Fruit fly (Drosophila melanogaster) whole organism, embryonic: Measurements from ENCODE around the gene Pde9.

Experiments
- Atf6 ChIP-seq: fragments of 200-800 bp; sonication (Bioruptor generic); IDR thresholded peaks from 2 replicates; pipeline ENCODE4 v1.3.6; 2022; ENCODE audit warnings: missing biosample characterization, missing genetic modification characterization
- CG10959 ChIP-seq: fragments of 200-800 bp; sonication (Bioruptor generic); IDR thresholded peaks from 2 replicates; pipeline ENCODE4 v1.3.6; 2022; ENCODE audit warnings: missing biosample characterization, missing genetic modification characterization
- CG11560 ChIP-seq: fragments of 200-800 bp; sonication (Bioruptor generic); IDR thresholded peaks from 3 replicates; pipeline ENCODE4 v1.3.6; 2022; ENCODE audit warnings: missing biosample characterization, missing genetic modification characterization
- CG12659 ChIP-seq: fragments of 200-800 bp; sonication (Bioruptor generic); optimal IDR thresholded peaks from 3 replicates; lab custom pipeline; 2017; ENCODE audit warnings: mild to moderate bottlenecking, missing biosample characterization, missing genetic modification reagents, missing genetic modification characterization
- CG13296 ChIP-seq: fragments of 200-800 bp; sonication (Bioruptor generic); optimal IDR thresholded peaks from 3 replicates; lab custom pipeline; 2018; ENCODE audit warnings: missing biosample characterization, mild to moderate bottlenecking, missing genetic modification characterization
- CG14441 ChIP-seq: fragments of 200-800 bp; sonication (Bioruptor generic); IDR thresholded peaks from 2 replicates; pipeline ENCODE4 v1.3.6; 2022; ENCODE audit warnings: missing biosample characterization, missing genetic modification characterization
- CG2678 ChIP-seq: fragments of 200-800 bp; sonication (Bioruptor generic); optimal IDR thresholded peaks from 3 replicates; lab custom pipeline; 2019; ENCODE audit warnings: missing biosample characterization, mild to moderate bottlenecking, missing genetic modification characterization, moderate library complexity
- CG33557 ChIP-seq: fragments of 200-800 bp; sonication (Bioruptor generic); optimal IDR thresholded peaks from 2 replicates; lab custom pipeline; 2019; ENCODE audit warnings: missing biosample characterization, mild to moderate bottlenecking, missing genetic modification characterization, moderate library complexity
- CG4617 ChIP-seq: fragments of 200-800 bp; sonication (Bioruptor generic); optimal IDR thresholded peaks from 3 replicates; lab custom pipeline; 2016; ENCODE audit warnings: missing biosample characterization, missing genetic modification characterization, borderline replicate concordance
- CG4707 ChIP-seq: fragments of 200-800 bp; sonication (Bioruptor generic); optimal IDR thresholded peaks from 2 replicates; lab custom pipeline; 2018; ENCODE audit warnings: missing biosample characterization, mild to moderate bottlenecking, missing genetic modification characterization, moderate library complexity
- CG4730 ChIP-seq: fragments of 200-800 bp; sonication (Bioruptor generic); IDR thresholded peaks from 2 replicates; pipeline ENCODE4 v1.3.6; 2022; ENCODE audit warnings: missing biosample characterization, missing genetic modification characterization
- CG6254 ChIP-seq: fragments of 200-800 bp; sonication (Bioruptor generic); optimal IDR thresholded peaks from 3 replicates; lab custom pipeline; 2017; ENCODE audit warnings: mild to moderate bottlenecking, missing biosample characterization, missing genetic modification reagents, missing genetic modification characterization
- CG8924 ChIP-seq: fragments of 200-800 bp; optimal IDR thresholded peaks from 3 replicates; lab custom pipeline; 2019; ENCODE audit warnings: missing biosample characterization, mild to moderate bottlenecking, missing genetic modification characterization, moderate library complexity
- CG9932 ChIP-seq: fragments of 200-800 bp; sonication (Bioruptor generic); IDR thresholded peaks from 2 replicates; pipeline ENCODE4 v1.3.6; 2022; ENCODE audit warnings: missing biosample characterization, missing genetic modification characterization
- Dek ChIP-seq: fragments of 200-800 bp; sonication (Bioruptor generic); optimal IDR thresholded peaks from 3 replicates; lab custom pipeline; 2019; ENCODE audit warnings: missing biosample characterization, mild to moderate bottlenecking, missing genetic modification characterization, moderate library complexity
- Dll ChIP-seq: fragments of 200-800 bp; sonication (Bioruptor generic); IDR thresholded peaks from 4 replicates; pipeline ENCODE4 v1.3.6; 2022; ENCODE audit warnings: missing biosample characterization, missing genetic modification characterization; ENCODE audit not compliant: partially characterized antibody
- Dref ChIP-seq: fragments of 200-800 bp; sonication (Bioruptor generic); IDR thresholded peaks from 2 replicates; pipeline ENCODE4 v1.3.6; 2022; ENCODE audit warnings: missing biosample characterization, missing genetic modification characterization
- Ets65A ChIP-seq: fragments of 200-800 bp; sonication (Bioruptor generic); peaks from one replicate; lab custom pipeline; 2016; ENCODE audit warnings: missing biosample characterization, missing genetic modification characterization
- MESR4 ChIP-seq: fragments of 200-800 bp; sonication (Bioruptor generic); optimal IDR thresholded peaks from 2 replicates; lab custom pipeline; 2018; ENCODE audit warnings: missing biosample characterization, mild to moderate bottlenecking, missing genetic modification characterization, moderate library complexity
- Meics ChIP-seq: fragments of 200-800 bp; sonication (Bioruptor generic); optimal IDR thresholded peaks from 2 replicates; lab custom pipeline; 2017; ENCODE audit warnings: missing biosample characterization, mild to moderate bottlenecking, missing genetic modification characterization
- Myb ChIP-seq: fragments of 200-800 bp; sonication (Bioruptor generic); optimal IDR thresholded peaks from 2 replicates; lab custom pipeline; 2016; ENCODE audit warnings: missing biosample characterization, missing genetic modification characterization
- Pdp1 ChIP-seq, 2 experiments: fragments of 200-800 bp; sonication (Bioruptor generic); optimal IDR thresholded peaks; 3 replicates each; lab custom pipeline; 2016; ENCODE audit warnings: missing biosample characterization in 2 of 2, missing genetic modification characterization in 2 of 2, mild to moderate bottlenecking in 1 of 2, moderate library complexity in 1 of 2
- Ptx1 ChIP-seq: fragments of 200-800 bp; sonication (Bioruptor generic); IDR thresholded peaks from 2 replicates; pipeline ENCODE4 v1.3.6; 2022; ENCODE audit warnings: missing biosample characterization, missing genetic modification characterization
- Rx ChIP-seq: fragments of 200-800 bp; sonication (Bioruptor generic); IDR thresholded peaks from 2 replicates; pipeline ENCODE4 v1.3.6; 2022; ENCODE audit warnings: missing biosample characterization, missing genetic modification characterization
- Side ChIP-seq: fragments of 200-800 bp; sonication (Bioruptor generic); optimal IDR thresholded peaks from 2 replicates; lab custom pipeline; 2016; ENCODE audit warnings: missing biosample characterization, missing genetic modification characterization
- ato ChIP-seq: fragments of 200-800 bp; sonication (Bioruptor generic); IDR thresholded peaks from 2 replicates; pipeline ENCODE4 v1.3.6; 2022; ENCODE audit warnings: missing biosample characterization, missing genetic modification characterization; ENCODE audit not compliant: partially characterized antibody
- bsh ChIP-seq, 2 experiments: fragments of 200-800 bp; sonication (Bioruptor generic); optimal IDR thresholded peaks; 2 replicates each; lab custom pipeline; 2017 to 2018; ENCODE audit warnings: mild to moderate bottlenecking in 2 of 2, missing biosample characterization in 2 of 2, missing genetic modification characterization in 2 of 2, moderate library complexity in 1 of 2
- cg ChIP-seq: fragments of 200-800 bp; sonication (Bioruptor generic); optimal IDR thresholded peaks from 3 replicates; lab custom pipeline; 2019; ENCODE audit warnings: missing biosample characterization, mild to moderate bottlenecking, missing genetic modification characterization, moderate library complexity
- ewg ChIP-seq: fragments of 200-800 bp; sonication (Bioruptor generic); optimal IDR thresholded peaks from 3 replicates; lab custom pipeline; 2017; ENCODE audit warnings: mild to moderate bottlenecking, missing biosample characterization, missing genetic modification reagents, missing genetic modification characterization
- hb ChIP-seq: fragments of 200-800 bp; sonication (Bioruptor generic); IDR thresholded peaks from 3 replicates; pipeline ENCODE4 v1.3.6; 2022; ENCODE audit warnings: missing biosample characterization, missing genetic modification characterization; ENCODE audit not compliant: partially characterized antibody
- hbn ChIP-seq: fragments of 200-800 bp; sonication (Bioruptor generic); IDR thresholded peaks from 2 replicates; pipeline ENCODE4 v1.3.6; 2022; ENCODE audit warnings: missing biosample characterization, missing genetic modification characterization; ENCODE audit not compliant: partially characterized antibody
- kni ChIP-seq: fragments of 200-800 bp; sonication (Bioruptor generic); optimal IDR thresholded peaks from 3 replicates; lab custom pipeline; 2017; ENCODE audit warnings: mild to moderate bottlenecking, missing biosample characterization, missing genetic modification reagents, missing genetic modification characterization
- nau ChIP-seq: fragments of 200-800 bp; sonication (Bioruptor generic); optimal IDR thresholded peaks from 3 replicates; lab custom pipeline; 2017; ENCODE audit warnings: missing biosample characterization, mild to moderate bottlenecking, missing genetic modification characterization, missing genetic modification reagents
- org-1 ChIP-seq: fragments of 200-800 bp; sonication (Bioruptor generic); optimal IDR thresholded peaks from 2 replicates; lab custom pipeline; 2017; ENCODE audit warnings: missing biosample characterization, missing genetic modification characterization
- sna ChIP-seq: fragments of 200-800 bp; sonication (Bioruptor generic); IDR thresholded peaks from 2 replicates; pipeline ENCODE4 v1.3.6; 2022; ENCODE audit warnings: missing biosample characterization, missing genetic modification characterization; ENCODE audit not compliant: partially characterized antibody
- ssp ChIP-seq: fragments of 200-800 bp; sonication (Bioruptor generic); IDR thresholded peaks from 2 replicates; pipeline ENCODE4 v1.3.6; 2022; ENCODE audit warnings: missing biosample characterization, missing genetic modification characterization
- vnd ChIP-seq: fragments of 200-800 bp; sonication (Bioruptor generic); IDR thresholded peaks from 3 replicates; pipeline ENCODE4 v1.3.6; 2022; ENCODE audit warnings: missing biosample characterization, missing genetic modification characterization; ENCODE audit not compliant: partially characterized antibody

Pde9 gene

DNA sequence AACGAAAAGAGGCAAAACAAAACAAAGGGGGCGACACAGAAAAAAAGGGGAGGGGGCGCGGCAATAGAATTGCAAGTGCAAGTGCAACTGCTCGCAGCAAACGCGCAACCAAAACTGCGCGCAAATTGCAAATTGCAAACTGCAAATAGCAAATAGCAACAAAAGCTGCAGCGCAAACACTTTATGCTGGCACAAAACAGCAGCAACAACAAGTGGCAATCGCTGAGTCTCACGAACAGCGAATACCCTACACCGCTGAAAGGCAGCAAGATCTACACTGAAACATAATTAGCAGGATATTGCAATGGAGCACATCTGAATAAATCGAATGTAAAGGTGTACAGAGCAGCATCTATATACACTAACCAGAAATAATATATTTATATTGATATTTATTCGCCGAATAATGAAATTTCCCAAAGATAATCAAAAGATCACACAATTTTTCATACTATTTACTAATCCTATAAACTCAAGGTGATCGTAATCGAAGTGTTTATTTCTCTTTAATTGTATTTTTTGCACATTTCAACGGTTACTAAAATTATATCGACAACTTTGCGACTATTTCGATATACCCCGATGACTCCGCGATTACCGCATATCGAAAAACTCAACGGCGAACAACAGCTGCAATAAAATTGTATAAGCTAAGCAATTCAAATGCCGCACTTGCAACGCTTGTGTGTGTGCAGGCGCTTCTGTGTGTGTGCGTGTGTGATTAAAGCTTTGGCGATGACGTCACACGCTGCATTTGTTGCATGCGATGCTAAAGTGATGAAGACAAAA, 9.0 kb upstream of the Pde9 start, which contains the start of gene CG4404 (continued):
- TF ChIP-seq CG8924 (tag; lab: Kevin White, UChicago), result no peak
- no peak for TF ChIP-seq CG11560 (tag; lab: Robert Waterston, UW)
- TF ChIP-seq Ets65A (GFP tag; lab: Kevin White, UChicago), result no peak
- no peak for TF ChIP-seq ewg (GFP tag; lab: Kevin White, UChicago)
- no peak for TF ChIP-seq bsh (GFP tag; optimal IDR thresholded peaks at IDR 0.05; lab: Kevin White, UChicago)
- TF ChIP-seq ssp (GFP tag; lab: Robert Waterston, UW), result no peak
- TF ChIP-seq org-1, result no peak
- peak in 1 of 2 experiments; percentile 93 for TF ChIP-seq Pdp1 (GFP tag; optimal IDR thresholded peaks at IDR 0.05; lab: Kevin White, UChicago)
- no peak for TF ChIP-seq Meics
- no peak for TF ChIP-seq CG4617
- no peak for TF ChIP-seq Rx
- TF ChIP-seq Atf6, result no peak
- no peak for TF ChIP-seq CG4707
- TF ChIP-seq Dek, result no peak
- peak; percentile 38; the same call in 1 of the 4 replicates for TF ChIP-seq Dll (GFP tag; lab: Robert Waterston, UW)
- TF ChIP-seq nau (GFP tag; lab: Kevin White, UChicago), result no peak
- TF ChIP-seq CG33557, result no peak
- 0 out of 2 replicates have a peak, but pooled peaks have one; percentile 28 for TF ChIP-seq ato (GFP tag; lab: Robert Waterston, UW)
- TF ChIP-seq cg (GFP tag; lab: Kevin White, UChicago), result peak; percentile 49
- peak; percentile 19 for TF ChIP-seq Myb (GFP tag; lab: Kevin White, UChicago)
- TF ChIP-seq CG9932 (GFP tag; lab: Robert Waterston, UW), result no peak
- TF ChIP-seq CG12659, result no peak
- peak; percentile 24; the same call in 1 of the 2 replicates for TF ChIP-seq sna (GFP tag; lab: Robert Waterston, UW)
- TF ChIP-seq CG14441 (GFP tag; lab: Robert Waterston, UW), result no peak
- no peak for TF ChIP-seq CG10959 (GFP tag; lab: Robert Waterston, UW)
- no peak for TF ChIP-seq hbn (GFP tag; lab: Robert Waterston, UW)
- 0 out of 3 replicates have a peak, but pooled peaks have one; percentile 24 for TF ChIP-seq vnd
- no peak for TF ChIP-seq CG2678 (tag; lab: Kevin White, UChicago)
- no peak for TF ChIP-seq CG6254 (GFP tag; lab: Kevin White, UChicago)
- no peak for TF ChIP-seq CG4730 (GFP tag; lab: Robert Waterston, UW)
- TF ChIP-seq MESR4 (GFP tag; lab: Kevin White, UChicago), result no peak
- 0 out of 2 replicates have a peak, but pooled peaks have one; percentile 14 for TF ChIP-seq Ptx1
- TF ChIP-seq kni (GFP tag; lab: Kevin White, UChicago), result no peak
- TF ChIP-seq Dref (GFP tag; lab: Robert Waterston, UW), result peak; percentile 57
- TF ChIP-seq hb (GFP tag; lab: Robert Waterston, UW), result peak; percentile 52; the same call in 1 of the 3 replicates
- no peak for TF ChIP-seq CG13296 (GFP tag; lab: Kevin White, UChicago)
- TF ChIP-seq Side (GFP tag; lab: Kevin White, UChicago), result no peak
